Worm (Caenorhabditis elegans) whole organism, L4 larva: Measurements from ENCODE around the gene ttn-1.
A peak's percentile ranks its signal among the peaks of the same experiment; 100 is the strongest.

Experiments
- D1046.2 ChIP-seq: fragments of 200-800 bp; sonication (Bioruptor generic); IDR thresholded peaks from 2 replicates; pipeline ENCODE4 v1.3.6; 2022; ENCODE audit warnings: missing genetic modification characterization, missing compliant biosample characterization
- F10B5.3 ChIP-seq: sonication (generic microtip); optimal IDR thresholded peaks from 2 replicates; lab custom pipeline; 2016; ENCODE audit warnings: mild to moderate bottlenecking, missing genetic modification characterization, missing compliant biosample characterization
- F37D6.2 ChIP-seq: sonication (generic microtip); optimal IDR thresholded peaks from 2 replicates; lab custom pipeline; 2016; ENCODE audit warnings: mild to moderate bottlenecking, missing genetic modification characterization, missing compliant biosample characterization
- Y105C5A.15 ChIP-seq: fragments of 200-800 bp; sonication (Bioruptor generic); IDR thresholded peaks from 2 replicates; pipeline ENCODE4 v1.3.6; 2022; ENCODE audit warnings: missing genetic modification characterization, missing compliant biosample characterization
- Y75B8A.6 ChIP-seq: fragments of 200-800 bp; sonication (Bioruptor generic); IDR thresholded peaks from 2 replicates; pipeline ENCODE4 v1.3.6; 2022; ENCODE audit warnings: missing genetic modification reagents, missing genetic modification characterization, missing compliant biosample characterization
- ZK337.2 ChIP-seq: fragments of 200-800 bp; sonication (Bioruptor generic); IDR thresholded peaks from 2 replicates; pipeline ENCODE4 v1.3.6; 2022; ENCODE audit warnings: missing genetic modification reagents, missing genetic modification characterization, missing compliant biosample characterization
- ama-1 ChIP-seq: fragments of 150-350 bp; optimal IDR thresholded peaks from 2 replicates; lab custom pipeline; 2014; ENCODE audit warnings: inconsistent platforms, mixed read lengths
- ceh-20 ChIP-seq: fragments of 200-800 bp; sonication (Bioruptor generic); IDR thresholded peaks from 2 replicates; pipeline ENCODE4 v1.3.6; 2022; ENCODE audit warnings: missing genetic modification reagents, missing genetic modification characterization, missing compliant biosample characterization
- cey-2 ChIP-seq: sonication (generic microtip); optimal IDR thresholded peaks from 3 replicates; lab custom pipeline; 2017; ENCODE audit warnings: missing genetic modification characterization, mild to moderate bottlenecking, missing compliant biosample characterization, antibody characterized with exemption, borderline replicate concordance; ENCODE audit not compliant: insufficient read depth
- daf-19 ChIP-seq: fragments of 200-800 bp; sonication (Bioruptor generic); conservative IDR thresholded peaks from 2 replicates; pipeline ENCODE4 v1.3.6; 2022; ENCODE audit warnings: missing genetic modification characterization, missing compliant biosample characterization
- dmd-6 ChIP-seq: fragments of 200-800 bp; sonication (Bioruptor generic); IDR thresholded peaks from 2 replicates; pipeline ENCODE4 v1.3.6; 2022; ENCODE audit warnings: missing genetic modification reagents, missing genetic modification characterization, missing compliant biosample characterization
- dve-1 ChIP-seq: sonication (generic microtip); optimal IDR thresholded peaks from 2 replicates; lab custom pipeline; 2017; ENCODE audit warnings: antibody characterized with exemption, mild to moderate bottlenecking, missing genetic modification characterization, missing compliant biosample characterization; ENCODE audit not compliant: insufficient read depth
- egl-27 ChIP-seq: sonication (generic microtip); optimal IDR thresholded peaks from 3 replicates; lab custom pipeline; 2017; ENCODE audit warnings: missing biosample characterization, missing genetic modification reagents, missing genetic modification characterization
- fkh-10 ChIP-seq: fragments of 150-350 bp; optimal IDR thresholded peaks from 2 replicates; lab custom pipeline; 2014; ENCODE audit warnings: missing biosample characterization, missing genetic modification reagents, missing genetic modification characterization
- gei-8 ChIP-seq: fragments of 200-800 bp; sonication (Bioruptor generic); optimal IDR thresholded peaks from 2 replicates; lab custom pipeline; 2018; ENCODE audit warnings: mild to moderate bottlenecking, missing genetic modification characterization, missing compliant biosample characterization
- hlh-30 ChIP-seq: sonication (generic microtip); optimal IDR thresholded peaks from 2 replicates; lab custom pipeline; 2017; ENCODE audit warnings: antibody characterized with exemption, mild to moderate bottlenecking, missing genetic modification characterization, missing compliant biosample characterization; ENCODE audit not compliant: insufficient read depth
- lim-7 ChIP-seq: fragments of 200-800 bp; sonication (Bioruptor generic); IDR thresholded peaks from 2 replicates; pipeline ENCODE4 v1.3.6; 2022; ENCODE audit warnings: missing genetic modification characterization, missing compliant biosample characterization
- lin-13 ChIP-seq: fragments of 150-350 bp; optimal IDR thresholded peaks from 2 replicates; lab custom pipeline; 2014; ENCODE audit warnings: missing biosample characterization, missing genetic modification reagents, missing genetic modification characterization
- lin-29 ChIP-seq: fragments of 200-800 bp; sonication (Bioruptor generic); IDR thresholded peaks from 2 replicates; pipeline ENCODE4 v1.3.6; 2022; ENCODE audit warnings: missing genetic modification reagents, missing genetic modification characterization, missing compliant biosample characterization
- lin-38 ChIP-seq: fragments of 200-800 bp; sonication (Bioruptor generic); IDR thresholded peaks from 2 replicates; pipeline ENCODE4 v1.3.6; 2022; ENCODE audit warnings: missing genetic modification reagents, missing genetic modification characterization, missing compliant biosample characterization
- lir-3 ChIP-seq: sonication (generic microtip); optimal IDR thresholded peaks from 2 replicates; lab custom pipeline; 2016; ENCODE audit warnings: mild to moderate bottlenecking, missing genetic modification characterization, missing compliant biosample characterization
- lsy-2 ChIP-seq, 2 experiments: fragments of 150-350 bp in 1 of 2; sonication (generic microtip) in 1 of 2; optimal IDR thresholded peaks; 2 replicates each; lab custom pipeline; 2014 to 2017; ENCODE audit warnings: missing biosample characterization in 2 of 2, missing genetic modification characterization in 2 of 2
- madf-5 ChIP-seq, 2 experiments: fragments of 200-800 bp; sonication (Bioruptor generic); IDR thresholded peaks; 2 replicates each; pipeline ENCODE4 v1.3.6; 2022; ENCODE audit warnings: missing compliant biosample characterization in 2 of 2, missing genetic modification characterization in 2 of 2
- mdl-1 ChIP-seq, 2 experiments: fragments of 150-350 bp in 1 of 2; sonication (generic microtip) in 1 of 2; optimal IDR thresholded peaks; 2 replicates each; lab custom pipeline; 2014 to 2017; ENCODE audit warnings: missing biosample characterization in 2 of 2, missing genetic modification characterization in 2 of 2
- mdt-29 ChIP-seq: fragments of 200-800 bp; sonication (Bioruptor generic); IDR thresholded peaks from 2 replicates; pipeline ENCODE4 v1.3.6; 2022; ENCODE audit warnings: missing genetic modification reagents, missing genetic modification characterization, missing compliant biosample characterization
- mep-1 ChIP-seq: fragments of 150-350 bp; sonication (generic microtip); optimal IDR thresholded peaks from 3 replicates; lab custom pipeline; 2014; ENCODE audit warnings: missing biosample characterization, missing genetic modification characterization
- mes-2 ChIP-seq: sonication (generic microtip); optimal IDR thresholded peaks from 2 replicates; lab custom pipeline; 2016; ENCODE audit warnings: missing genotype, mild to moderate bottlenecking, missing genetic modification characterization, missing compliant biosample characterization; ENCODE audit not compliant: poor library complexity, severe bottlenecking
- mxl-3 ChIP-seq: fragments of 200-800 bp; sonication (Bioruptor generic); optimal IDR thresholded peaks from 2 replicates; lab custom pipeline; 2018; ENCODE audit warnings: mild to moderate bottlenecking, missing genetic modification characterization, missing compliant biosample characterization
- nhr-102 ChIP-seq: sonication (generic microtip); optimal IDR thresholded peaks from 2 replicates; lab custom pipeline; 2016; ENCODE audit warnings: mild to moderate bottlenecking, missing genetic modification characterization, moderate library complexity, missing compliant biosample characterization
- nhr-111 ChIP-seq: fragments of 200-800 bp; sonication (Bioruptor generic); optimal IDR thresholded peaks from 2 replicates; lab custom pipeline; 2018; ENCODE audit warnings: mild to moderate bottlenecking, missing genetic modification characterization, missing compliant biosample characterization
- nhr-237 ChIP-seq: sonication (generic microtip); optimal IDR thresholded peaks from 2 replicates; lab custom pipeline; 2017; ENCODE audit warnings: missing biosample characterization, missing genetic modification characterization
- nhr-41 ChIP-seq: fragments of 200-800 bp; sonication (Bioruptor generic); IDR thresholded peaks from 2 replicates; pipeline ENCODE4 v1.3.6; 2022; ENCODE audit warnings: missing genetic modification reagents, missing genetic modification characterization, missing compliant biosample characterization
- nhr-48 ChIP-seq: sonication (generic microtip); optimal IDR thresholded peaks from 2 replicates; lab custom pipeline; 2016; ENCODE audit warnings: mild to moderate bottlenecking, missing genetic modification characterization, missing compliant biosample characterization
- nhr-6 ChIP-seq: fragments of 150-350 bp; optimal IDR thresholded peaks from 2 replicates; lab custom pipeline; 2014; ENCODE audit warnings: missing biosample characterization, missing genetic modification characterization
- nhr-77 ChIP-seq: fragments of 150-350 bp; optimal IDR thresholded peaks from 2 replicates; lab custom pipeline; 2014; ENCODE audit warnings: missing biosample characterization, missing genetic modification characterization
- pha-4 ChIP-seq, 2 experiments: fragments of 150-350 bp in 1 of 2; fragments of 200-800 bp in 1 of 2; sonication (Bioruptor generic) in 1 of 2; IDR thresholded peaks in 1 of 2; optimal IDR thresholded peaks in 1 of 2; 2 replicates each; pipeline versions ENCODE4 v1.3.6 to Lab custom; 2014 to 2022; ENCODE audit warnings: missing genetic modification characterization in 2 of 2, missing genetic modification reagents in 2 of 2, missing biosample characterization in 1 of 2, missing compliant biosample characterization in 1 of 2
- php-3 ChIP-seq: fragments of 200-800 bp; sonication (Bioruptor generic); IDR thresholded peaks from 2 replicates; pipeline ENCODE4 v1.3.6; 2022; ENCODE audit warnings: missing genetic modification reagents, missing genetic modification characterization, missing compliant biosample characterization
- pqm-1 ChIP-seq: sonication (generic microtip); optimal IDR thresholded peaks from 2 replicates; lab custom pipeline; 2017; ENCODE audit warnings: missing biosample characterization, missing genetic modification characterization
- rbr-2 ChIP-seq: sonication (generic microtip); optimal IDR thresholded peaks from 2 replicates; lab custom pipeline; 2016; ENCODE audit warnings: missing genotype, missing genetic modification characterization, missing compliant biosample characterization
- skn-1 ChIP-seq: fragments of 150-350 bp; optimal IDR thresholded peaks from 2 replicates; lab custom pipeline; 2014; ENCODE audit warnings: missing biosample characterization, missing genetic modification characterization
- snpc-4 ChIP-seq: fragments of 150-350 bp; optimal IDR thresholded peaks from 2 replicates; lab custom pipeline; 2014; ENCODE audit warnings: missing biosample characterization, missing genetic modification characterization
- spr-1 ChIP-seq: sonication (generic microtip); optimal IDR thresholded peaks from 2 replicates; lab custom pipeline; 2016; ENCODE audit warnings: mild to moderate bottlenecking, missing genetic modification characterization, missing compliant biosample characterization
- tra-1 ChIP-seq: fragments of 200-800 bp; sonication (Bioruptor generic); IDR thresholded peaks from 2 replicates; pipeline ENCODE4 v1.3.6; 2022; ENCODE audit warnings: missing genetic modification reagents, missing genetic modification characterization, missing compliant biosample characterization
- unc-62 ChIP-seq, 3 experiments: fragments of 150-350 bp in 1 of 3; sonication (generic microtip); optimal IDR thresholded peaks in 2 of 3; peaks in 1 of 3; 1 replicate in 1 of 3; 2 replicates in 2 of 3; lab custom pipeline; 2014 to 2017; ENCODE audit warnings: missing biosample characterization in 3 of 3, missing genetic modification characterization in 3 of 3, missing genetic modification reagents in 3 of 3, missing genotype in 1 of 3
- zag-1 ChIP-seq: fragments of 150-350 bp; optimal IDR thresholded peaks from 2 replicates; lab custom pipeline; 2014; ENCODE audit warnings: missing biosample characterization, missing genetic modification characterization
- zfp-2 ChIP-seq: sonication (generic microtip); optimal IDR thresholded peaks from 2 replicates; lab custom pipeline; 2016; ENCODE audit warnings: mild to moderate bottlenecking, missing genetic modification characterization, missing compliant biosample characterization
- zfp-3 ChIP-seq: fragments of 200-800 bp; sonication (Bioruptor generic); conservative IDR thresholded peaks from 2 replicates; pipeline ENCODE4 v1.3.6; 2022; ENCODE audit warnings: missing genetic modification reagents, missing genetic modification characterization, missing compliant biosample characterization

ttn-1 gene

DNA sequence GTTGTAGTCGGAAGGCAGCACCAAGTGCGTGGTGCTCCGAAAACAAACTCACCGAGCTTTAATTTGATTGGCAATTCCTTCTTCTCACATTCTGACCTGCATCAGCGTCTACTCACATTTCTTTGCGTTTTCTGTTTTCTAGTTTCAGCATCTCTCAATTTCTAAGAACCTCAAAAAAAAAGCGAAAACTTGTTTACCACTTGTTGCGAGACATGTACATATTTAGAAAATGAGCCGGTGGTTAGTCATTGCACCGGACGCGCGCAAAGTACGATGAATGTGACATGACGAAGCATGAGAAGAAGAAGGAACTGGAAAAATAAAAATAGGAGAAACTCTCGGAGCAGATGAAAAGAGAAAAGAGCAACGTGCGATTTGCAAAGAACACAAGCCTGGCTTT, 42.2 kb upstream of the ttn-1 start (continued):
- no peak for TF ChIP-seq Y105C5A.15 (GFP tag; lab: Robert Waterston, UW)
- peak; percentile 23 for TF ChIP-seq rbr-2
- TF ChIP-seq F37D6.2 (tag; lab: Kevin White, UChicago): peak; percentile 40
- no peak for TF ChIP-seq daf-19 (GFP tag; lab: Robert Waterston, UW)
- no peak for TF ChIP-seq nhr-237 (tag; lab: Kevin White, UChicago)
- TF ChIP-seq lim-7 (GFP tag; lab: Robert Waterston, UW): no peak
- no peak for TF ChIP-seq lsy-2 (tag; optimal IDR thresholded peaks at IDR 0.05; lab: Kevin White, UChicago)
- 0 out of 2 replicates have a peak, but pooled peaks have one; percentile 11 for TF ChIP-seq dmd-6 (GFP tag; lab: Robert Waterston, UW)
- no peak for TF ChIP-seq cey-2 (tag; lab: Kevin White, UChicago)
- no peak for TF ChIP-seq D1046.2 (GFP tag; lab: Robert Waterston, UW)
- no peak for TF ChIP-seq ama-1 (lab: Kevin White, UChicago)
- peak; percentile 55 for TF ChIP-seq nhr-6
- TF ChIP-seq gei-8 (GFP tag; lab: Kevin White, UChicago): no peak
- no peak for TF ChIP-seq nhr-111 (GFP tag; lab: Kevin White, UChicago)
- TF ChIP-seq hlh-30 (tag; lab: Kevin White, UChicago): peak; percentile 45
- peak in 1 of 2 experiments; percentile 60 for TF ChIP-seq mdl-1 (tag; optimal IDR thresholded peaks at IDR 0.05; lab: Kevin White, UChicago)
- TF ChIP-seq snpc-4 (tag; lab: Kevin White, UChicago): no peak
- TF ChIP-seq nhr-48 (tag; lab: Kevin White, UChicago): peak; percentile 86
- TF ChIP-seq madf-5 (GFP tag; IDR thresholded peaks at IDR 0.05; lab: Robert Waterston, UW): no peak
- TF ChIP-seq zfp-2 (tag; lab: Kevin White, UChicago): no peak
- TF ChIP-seq lin-38 (GFP tag; lab: Robert Waterston, UW): no peak
- no peak for TF ChIP-seq mxl-3 (GFP tag; lab: Kevin White, UChicago)
- TF ChIP-seq F10B5.3 (tag; lab: Kevin White, UChicago): no peak
- TF ChIP-seq fkh-10 (GFP tag; lab: Kevin White, UChicago): peak; percentile 57
- TF ChIP-seq lin-13 (GFP tag; lab: Kevin White, UChicago): no peak
- TF ChIP-seq lin-29: no peak
- no peak for TF ChIP-seq ZK337.2
- TF ChIP-seq, all 104 proteins: peak for 14

DNA sequence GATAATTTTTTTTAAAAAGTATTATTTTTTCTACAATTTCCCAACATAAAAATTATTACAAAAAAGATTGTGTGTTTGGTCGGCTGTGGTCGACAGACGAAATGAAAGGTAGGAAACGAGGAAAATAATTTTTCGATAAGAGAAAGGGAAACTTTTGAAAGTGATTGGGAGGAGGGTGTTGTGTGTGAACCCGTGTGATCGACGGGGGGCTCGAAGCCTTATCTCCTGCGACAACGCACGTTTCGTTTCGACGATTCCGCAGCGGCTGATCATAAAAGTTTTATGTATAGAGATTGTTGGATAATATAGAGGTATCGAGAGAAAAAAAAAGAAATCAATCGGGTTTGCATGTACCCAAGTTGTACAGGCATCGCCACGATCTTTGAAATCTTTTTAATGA, 40.8 kb upstream of the ttn-1 start:
- no peak for TF ChIP-seq ZK337.2
- no peak for TF ChIP-seq lir-3 (tag; lab: Kevin White, UChicago)
- no peak for TF ChIP-seq mdt-29 (GFP tag; lab: Robert Waterston, UW)
- TF ChIP-seq gei-8 (GFP tag; lab: Kevin White, UChicago): no peak
- peak; percentile 51 for TF ChIP-seq nhr-77 (tag; lab: Kevin White, UChicago)
- TF ChIP-seq ama-1 (lab: Kevin White, UChicago): no peak
- TF ChIP-seq mep-1 (tag; lab: Kevin White, UChicago): peak; percentile 19
- no peak for TF ChIP-seq Y75B8A.6
- TF ChIP-seq nhr-48 (tag; lab: Kevin White, UChicago): peak; percentile 98
- TF ChIP-seq mdl-1 (tag; optimal IDR thresholded peaks at IDR 0.05; lab: Kevin White, UChicago): peak; percentile 44 to 57
- TF ChIP-seq pqm-1: peak; percentile 36
- TF ChIP-seq nhr-102 (tag; lab: Kevin White, UChicago): peak; percentile 25
- TF ChIP-seq F37D6.2 (tag; lab: Kevin White, UChicago): no peak
- peak; percentile 42 for TF ChIP-seq mes-2
- peak; percentile 16; the same call in 1 of the 2 replicates for TF ChIP-seq ceh-20 (GFP tag; lab: Robert Waterston, UW)
- no peak for TF ChIP-seq unc-62 (GFP tag; optimal IDR thresholded peaks at IDR 0.05 in 1 of 2; lab: Kevin White, UChicago)
- no peak for TF ChIP-seq unc-62 (tag; optimal IDR thresholded peaks at IDR 0.05; lab: Kevin White, UChicago)
- no peak for TF ChIP-seq spr-1 (tag; lab: Kevin White, UChicago)
- TF ChIP-seq lin-13 (GFP tag; lab: Kevin White, UChicago): no peak
- TF ChIP-seq daf-19 (GFP tag; lab: Robert Waterston, UW): no peak
- TF ChIP-seq nhr-41 (GFP tag; lab: Robert Waterston, UW): 0 out of 2 replicates have a peak, but pooled peaks have one; percentile 20
- peak; percentile 68 for TF ChIP-seq hlh-30 (tag; lab: Kevin White, UChicago)
- no peak for TF ChIP-seq nhr-237 (tag; lab: Kevin White, UChicago)
- TF ChIP-seq egl-27 (tag; lab: Kevin White, UChicago): no peak
- TF ChIP-seq pha-4 (GFP tag; IDR thresholded peaks at IDR 0.05; lab: Robert Waterston, UW): 0 out of 2 replicates have a peak, but pooled peaks have one; percentile 45
- no peak for TF ChIP-seq pha-4 (tag; optimal IDR thresholded peaks at IDR 0.05; lab: Kevin White, UChicago)
- peak; percentile 91 for TF ChIP-seq php-3 (GFP tag; lab: Robert Waterston, UW)
- TF ChIP-seq tra-1 (GFP tag; lab: Robert Waterston, UW): peak; percentile 66; the same call in 1 of the 2 replicates
- no peak for TF ChIP-seq zag-1 (tag; lab: Kevin White, UChicago)
- TF ChIP-seq skn-1: no peak
- no peak for TF ChIP-seq zfp-3 (GFP tag; lab: Robert Waterston, UW)
- TF ChIP-seq dve-1 (tag; lab: Kevin White, UChicago): peak; percentile 73
